Fruit fly (Drosophila melanogaster) whole organism, pupa: ENCODE data around the gene Hsp70Ba.

ENCODE experiments used
- CG10348 ChIP-seq: fragments of 200-800 bp; sonication (Bioruptor generic); IDR thresholded peaks from 2 replicates; pipeline ENCODE4 v1.3.6; 2022; ENCODE audit warnings: missing biosample characterization, missing genetic modification characterization
- CG14655 ChIP-seq: fragments of 200-800 bp; sonication (Bioruptor generic); optimal IDR thresholded peaks from 3 replicates; lab custom pipeline; 2017; ENCODE audit warnings: mild to moderate bottlenecking, missing biosample characterization, missing genetic modification reagents, missing genetic modification characterization
- CG17806 ChIP-seq: fragments of 200-800 bp; sonication (Bioruptor generic); optimal IDR thresholded peaks from 2 replicates; lab custom pipeline; 2018; ENCODE audit warnings: missing biosample characterization, mild to moderate bottlenecking, missing genetic modification characterization, moderate library complexity
- CG34367 ChIP-seq: fragments of 200-800 bp; sonication (Bioruptor generic); optimal IDR thresholded peaks from 2 replicates; lab custom pipeline; 2018; ENCODE audit warnings: missing biosample characterization, mild to moderate bottlenecking, missing genetic modification characterization
- CG4496 ChIP-seq: fragments of 200-800 bp; sonication (Bioruptor generic); IDR thresholded peaks from 3 replicates; pipeline ENCODE4 v1.3.6; 2022; ENCODE audit warnings: missing biosample characterization, missing genetic modification characterization
- CG8301 ChIP-seq: fragments of 200-800 bp; sonication (Bioruptor generic); optimal IDR thresholded peaks from 2 replicates; lab custom pipeline; 2018; ENCODE audit warnings: missing biosample characterization, mild to moderate bottlenecking, missing genetic modification characterization
- D1 ChIP-seq: fragments of 200-800 bp; sonication (Bioruptor generic); optimal IDR thresholded peaks from 2 replicates; lab custom pipeline; 2018; ENCODE audit warnings: missing biosample characterization, mild to moderate bottlenecking, missing genetic modification characterization, moderate library complexity
- EcR ChIP-seq: fragments of 200-800 bp; sonication (Bioruptor generic); optimal IDR thresholded peaks from 3 replicates; lab custom pipeline; 2019; ENCODE audit warnings: missing biosample characterization, missing genetic modification characterization, mild to moderate bottlenecking, moderate library complexity, missing genetic modification reagents
- Ets98B ChIP-seq: fragments of 200-800 bp; sonication (Bioruptor generic); IDR thresholded peaks from 2 replicates; pipeline ENCODE4 v1.3.6; 2022; ENCODE audit warnings: missing biosample characterization, missing genetic modification characterization
- Snoo ChIP-seq: fragments of 200-800 bp; sonication (Bioruptor generic); optimal IDR thresholded peaks from 3 replicates; lab custom pipeline; 2017; ENCODE audit warnings: missing biosample characterization, mild to moderate bottlenecking, missing genetic modification characterization, inconsistent platforms
- fd96Ca ChIP-seq: fragments of 200-800 bp; sonication (Bioruptor generic); IDR thresholded peaks from 3 replicates; pipeline ENCODE4 v1.3.6; 2022; ENCODE audit warnings: missing biosample characterization, missing genetic modification characterization
- rn ChIP-seq: fragments of 200-800 bp; sonication (Bioruptor generic); IDR thresholded peaks from 2 replicates; pipeline ENCODE4 v1.3.6; 2022; ENCODE audit warnings: missing biosample characterization, missing genetic modification characterization

dm6 chr3R:12445468-12445867 is 22.1 kb downstream of the Hsp70Ba start:
- no peak for TF ChIP-seq Snoo
- TF ChIP-seq fd96Ca (GFP tag; lab: Robert Waterston, UW), result no peak
- TF ChIP-seq D1 (tag; lab: Kevin White, UChicago), result no peak
- no peak for TF ChIP-seq CG17806 (tag; lab: Kevin White, UChicago)
- no peak for TF ChIP-seq EcR
- TF ChIP-seq Ets98B (GFP tag; lab: Robert Waterston, UW), result no peak
- no peak for TF ChIP-seq CG14655 (GFP tag; lab: Kevin White, UChicago)
- no peak for TF ChIP-seq CG4496 (GFP tag; lab: Robert Waterston, UW)
- TF ChIP-seq rn (GFP tag; lab: Robert Waterston, UW), result no peak
- no peak for TF ChIP-seq CG34367 (tag; lab: Kevin White, UChicago)
- TF ChIP-seq CG10348 (GFP tag; lab: Robert Waterston, UW), result no peak
- TF ChIP-seq CG8301 (tag; lab: Kevin White, UChicago), result no peak
